Worm (Caenorhabditis elegans) whole organism, L2 larva: ENCODE measurements around the gene cam-1.

Experiments used
- R02D3.7 ChIP-seq: fragments of 150-350 bp; optimal IDR thresholded peaks from 2 replicates; lab custom pipeline; 2014; ENCODE audit warnings: missing biosample characterization, missing genetic modification characterization
- Y55F3AM.14 ChIP-seq: fragments of 200-800 bp; sonication (Bioruptor generic); optimal IDR thresholded peaks from 2 replicates; lab custom pipeline; 2018; ENCODE audit warnings: mild to moderate bottlenecking, missing genetic modification characterization, missing compliant biosample characterization
- alr-1 ChIP-seq: fragments of 150-350 bp; optimal IDR thresholded peaks from 2 replicates; lab custom pipeline; 2014; ENCODE audit warnings: missing biosample characterization, missing genetic modification characterization
- blmp-1 ChIP-seq: sonication (generic microtip); optimal IDR thresholded peaks from 2 replicates; lab custom pipeline; 2017; ENCODE audit warnings: missing genetic modification characterization, mild to moderate bottlenecking, missing compliant biosample characterization, antibody characterized with exemption, moderate library complexity; ENCODE audit not compliant: insufficient read depth
- ceh-82 ChIP-seq: fragments of 150-350 bp; optimal IDR thresholded peaks from 2 replicates; lab custom pipeline; 2014; ENCODE audit warnings: missing biosample characterization, missing genetic modification characterization
- elt-3 ChIP-seq: sonication (generic microtip); optimal IDR thresholded peaks from 2 replicates; lab custom pipeline; 2017; ENCODE audit warnings: missing biosample characterization, missing genetic modification characterization
- nhr-23 ChIP-seq: fragments of 150-350 bp; optimal IDR thresholded peaks from 2 replicates; lab custom pipeline; 2014; ENCODE audit warnings: missing biosample characterization, missing genetic modification reagents, missing genetic modification characterization
- skn-1 ChIP-seq: sonication (generic microtip); optimal IDR thresholded peaks from 2 replicates; lab custom pipeline; 2017; ENCODE audit warnings: missing biosample characterization, missing genetic modification characterization
- ztf-4 ChIP-seq: fragments of 150-350 bp; optimal IDR thresholded peaks from 2 replicates; lab custom pipeline; 2014; ENCODE audit warnings: missing biosample characterization, missing genetic modification characterization

- TF ChIP-seq elt-3 (tag; lab: Kevin White, UChicago): no peak
- TF ChIP-seq alr-1 (tag; lab: Kevin White, UChicago): no peak
- no peak for TF ChIP-seq blmp-1
- TF ChIP-seq R02D3.7: no peak
- no peak for TF ChIP-seq nhr-23 (tag; lab: Kevin White, UChicago)
- TF ChIP-seq skn-1: no peak
- no peak for TF ChIP-seq Y55F3AM.14 (GFP tag; lab: Kevin White, UChicago)
- TF ChIP-seq ceh-82 (tag; lab: Kevin White, UChicago): no peak
- no peak for TF ChIP-seq ztf-4 (tag; lab: Kevin White, UChicago)
Observed at ce11 chrII:9316801-9317200, 6.7 kb upstream of the cam-1 start.
